Worm (Caenorhabditis elegans) whole organism, L2 larva: Measurements from ENCODE around the gene bath-23.
A peak's percentile ranks its signal among the peaks of the same experiment; 100 is the strongest.

Experiments
- C34F6.9 ChIP-seq: fragments of 150-350 bp; optimal IDR thresholded peaks from 2 replicates; lab custom pipeline; 2014; ENCODE audit warnings: missing biosample characterization, missing genetic modification characterization
- F13H6.1 ChIP-seq: sonication (generic microtip); optimal IDR thresholded peaks from 2 replicates; lab custom pipeline; 2016; ENCODE audit warnings: missing genetic modification characterization, missing compliant biosample characterization
- R02D3.7 ChIP-seq: fragments of 150-350 bp; optimal IDR thresholded peaks from 2 replicates; lab custom pipeline; 2014; ENCODE audit warnings: missing biosample characterization, missing genetic modification characterization
- Y55F3AM.14 ChIP-seq: fragments of 200-800 bp; sonication (Bioruptor generic); optimal IDR thresholded peaks from 2 replicates; lab custom pipeline; 2018; ENCODE audit warnings: mild to moderate bottlenecking, missing genetic modification characterization, missing compliant biosample characterization
- alr-1 ChIP-seq: fragments of 150-350 bp; optimal IDR thresholded peaks from 2 replicates; lab custom pipeline; 2014; ENCODE audit warnings: missing biosample characterization, missing genetic modification characterization
- ama-1 ChIP-seq: fragments of 150-350 bp; optimal IDR thresholded peaks from 2 replicates; lab custom pipeline; 2018; ENCODE audit warnings: inconsistent platforms
- ceh-16 ChIP-seq: fragments of 150-350 bp; optimal IDR thresholded peaks from 2 replicates; lab custom pipeline; 2014; ENCODE audit warnings: missing biosample characterization, missing genetic modification characterization
- ceh-82 ChIP-seq: fragments of 150-350 bp; optimal IDR thresholded peaks from 2 replicates; lab custom pipeline; 2014; ENCODE audit warnings: missing biosample characterization, missing genetic modification characterization
- crh-2 ChIP-seq: sonication (generic microtip); optimal IDR thresholded peaks from 2 replicates; lab custom pipeline; 2017; ENCODE audit warnings: missing biosample characterization, missing genetic modification characterization
- dmd-4 ChIP-seq: sonication (generic microtip); optimal IDR thresholded peaks from 2 replicates; lab custom pipeline; 2017; ENCODE audit warnings: missing biosample characterization, missing genetic modification characterization
- egl-27 ChIP-seq: sonication (generic microtip); optimal IDR thresholded peaks from 3 replicates; lab custom pipeline; 2017; ENCODE audit warnings: missing biosample characterization, missing genetic modification reagents, missing genetic modification characterization
- elt-1 ChIP-seq: fragments of 150-350 bp; optimal IDR thresholded peaks from 2 replicates; lab custom pipeline; 2014; ENCODE audit warnings: missing biosample characterization, missing genetic modification characterization
- elt-3 ChIP-seq: sonication (generic microtip); optimal IDR thresholded peaks from 2 replicates; lab custom pipeline; 2017; ENCODE audit warnings: missing biosample characterization, missing genetic modification characterization
- gmeb-1 ChIP-seq: fragments of 150-350 bp; optimal IDR thresholded peaks from 2 replicates; lab custom pipeline; 2014; ENCODE audit warnings: missing biosample characterization, missing genetic modification characterization
- lin-11 ChIP-seq: fragments of 150-350 bp; sonication (generic microtip); optimal IDR thresholded peaks from 2 replicates; lab custom pipeline; 2014; ENCODE audit warnings: missing biosample characterization, missing genetic modification characterization, inconsistent platforms, mixed read lengths
- lin-39 ChIP-seq: fragments of 150-350 bp; optimal IDR thresholded peaks from 2 replicates; lab custom pipeline; 2014; ENCODE audit warnings: missing biosample characterization, missing genetic modification reagents, missing genetic modification characterization
- lsy-2 ChIP-seq, 2 experiments: fragments of 150-350 bp in 1 of 2; sonication (generic microtip) in 1 of 2; optimal IDR thresholded peaks; 2 replicates each; lab custom pipeline; 2014 to 2017; ENCODE audit warnings: missing biosample characterization in 2 of 2, missing genetic modification characterization in 2 of 2
- mab-5 ChIP-seq: fragments of 150-350 bp; optimal IDR thresholded peaks from 2 replicates; lab custom pipeline; 2014; ENCODE audit warnings: missing biosample characterization, missing genetic modification characterization
- mbf-1 ChIP-seq: sonication (generic microtip); optimal IDR thresholded peaks from 2 replicates; lab custom pipeline; 2017; ENCODE audit warnings: missing biosample characterization, missing genetic modification characterization
- mdl-1 ChIP-seq, 2 experiments: fragments of 150-350 bp in 1 of 2; sonication (generic microtip) in 1 of 2; optimal IDR thresholded peaks; 2 replicates each; lab custom pipeline; 2017; ENCODE audit warnings: missing biosample characterization in 2 of 2, missing genetic modification characterization in 2 of 2
- nhr-10 ChIP-seq: sonication (generic microtip); optimal IDR thresholded peaks from 2 replicates; lab custom pipeline; 2017; ENCODE audit warnings: missing biosample characterization, missing genetic modification characterization
- nhr-11 ChIP-seq: fragments of 150-350 bp; optimal IDR thresholded peaks from 2 replicates; lab custom pipeline; 2014; ENCODE audit warnings: missing biosample characterization, missing genetic modification characterization
- nhr-12 ChIP-seq: fragments of 150-350 bp; optimal IDR thresholded peaks from 2 replicates; lab custom pipeline; 2014; ENCODE audit warnings: missing biosample characterization, missing genetic modification characterization
- nhr-23 ChIP-seq: fragments of 150-350 bp; optimal IDR thresholded peaks from 2 replicates; lab custom pipeline; 2014; ENCODE audit warnings: missing biosample characterization, missing genetic modification reagents, missing genetic modification characterization
- nhr-237 ChIP-seq: fragments of 150-350 bp; optimal IDR thresholded peaks from 2 replicates; lab custom pipeline; 2014; ENCODE audit warnings: missing biosample characterization, missing genetic modification characterization
- nhr-6 ChIP-seq: fragments of 150-350 bp; optimal IDR thresholded peaks from 2 replicates; lab custom pipeline; 2014; ENCODE audit warnings: missing biosample characterization, missing genetic modification characterization
- nhr-77 ChIP-seq: fragments of 150-350 bp; optimal IDR thresholded peaks from 2 replicates; lab custom pipeline; 2014; ENCODE audit warnings: missing biosample characterization, missing genetic modification characterization
- sem-4 ChIP-seq: fragments of 150-350 bp; optimal IDR thresholded peaks from 2 replicates; lab custom pipeline; 2014; ENCODE audit warnings: missing biosample characterization, missing genetic modification reagents, missing genetic modification characterization
- sma-9 ChIP-seq, 2 experiments: fragments of 150-350 bp in 1 of 2; sonication (generic microtip) in 1 of 2; optimal IDR thresholded peaks; 2 replicates each; lab custom pipeline; 2014 to 2016; ENCODE audit warnings: missing genetic modification characterization in 2 of 2, mild to moderate bottlenecking in 1 of 2, missing biosample characterization in 1 of 2, missing compliant biosample characterization in 1 of 2, missing genetic modification reagents in 1 of 2, moderate library complexity in 1 of 2
- unc-55 ChIP-seq: fragments of 150-350 bp; sonication (generic microtip); optimal IDR thresholded peaks from 3 replicates; lab custom pipeline; 2014; ENCODE audit warnings: missing biosample characterization, missing genetic modification reagents, missing genetic modification characterization
- unc-62 ChIP-seq: fragments of 150-350 bp; optimal IDR thresholded peaks from 2 replicates; lab custom pipeline; 2014; ENCODE audit warnings: missing biosample characterization, missing genetic modification reagents, missing genetic modification characterization
- zag-1 ChIP-seq: fragments of 150-350 bp; optimal IDR thresholded peaks from 2 replicates; lab custom pipeline; 2014; ENCODE audit warnings: missing biosample characterization, missing genetic modification characterization
- ztf-1 ChIP-seq: fragments of 200-800 bp; sonication (Bioruptor generic); conservative IDR thresholded peaks from 2 replicates; pipeline ENCODE4 v1.3.6; 2022; ENCODE audit warnings: missing genetic modification characterization, missing compliant biosample characterization
- ztf-11 ChIP-seq: sonication (generic microtip); optimal IDR thresholded peaks from 2 replicates; lab custom pipeline; 2017; ENCODE audit warnings: missing biosample characterization, missing genetic modification characterization
- ztf-4 ChIP-seq: fragments of 150-350 bp; optimal IDR thresholded peaks from 2 replicates; lab custom pipeline; 2014; ENCODE audit warnings: missing biosample characterization, missing genetic modification characterization

bath-23 gene

DNA sequence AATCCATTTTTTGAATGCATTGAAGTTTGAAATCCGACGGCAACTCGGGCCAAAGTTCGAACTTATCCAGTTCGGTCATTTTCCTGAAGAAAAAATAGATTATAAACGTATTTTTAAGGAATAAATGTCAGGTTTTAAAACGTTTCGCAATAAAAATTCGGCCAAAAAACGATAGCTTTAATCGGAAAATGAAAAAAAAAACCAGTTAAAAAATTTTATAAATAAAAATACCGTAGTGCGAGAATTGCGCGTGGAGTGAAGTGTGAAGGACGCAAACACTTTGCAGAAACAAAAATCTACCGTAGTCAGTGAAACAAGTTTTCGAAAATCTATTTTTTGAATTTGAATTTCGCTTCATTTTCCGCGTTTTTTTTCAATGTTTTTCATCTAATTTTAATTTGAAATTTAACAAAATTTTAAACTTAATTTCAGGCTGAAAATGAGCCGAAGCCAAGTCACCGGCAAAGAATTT lies 21.3 kb upstream of the bath-23 start, which contains the start of gene F14D2.8:
F14D2.8 (minus strand) TSS at position 51 of the 472 bp plus-strand sequence.
- no peak for TF ChIP-seq nhr-12 (tag; lab: Kevin White, UChicago)
- TF ChIP-seq zag-1 = no peak
- TF ChIP-seq dmd-4 = no peak
- TF ChIP-seq Y55F3AM.14 (GFP tag; lab: Kevin White, UChicago) = no peak
- no peak for TF ChIP-seq R02D3.7 (tag; lab: Kevin White, UChicago)
- no peak for TF ChIP-seq ztf-1
- no peak for TF ChIP-seq ama-1
- TF ChIP-seq nhr-23 (tag; lab: Kevin White, UChicago) = no peak
- no peak for TF ChIP-seq unc-55 (GFP tag; lab: Kevin White, UChicago)
- no peak for TF ChIP-seq alr-1 (tag; lab: Kevin White, UChicago)
- TF ChIP-seq F13H6.1 = no peak
- TF ChIP-seq lin-39 (tag; lab: Kevin White, UChicago) = no peak
- TF ChIP-seq nhr-10 (tag; lab: Kevin White, UChicago) = no peak
- no peak for TF ChIP-seq ztf-11 (tag; lab: Kevin White, UChicago)
- no peak for TF ChIP-seq ceh-16 (tag; lab: Kevin White, UChicago)
- TF ChIP-seq elt-3 (tag; lab: Kevin White, UChicago) = no peak

DNA sequence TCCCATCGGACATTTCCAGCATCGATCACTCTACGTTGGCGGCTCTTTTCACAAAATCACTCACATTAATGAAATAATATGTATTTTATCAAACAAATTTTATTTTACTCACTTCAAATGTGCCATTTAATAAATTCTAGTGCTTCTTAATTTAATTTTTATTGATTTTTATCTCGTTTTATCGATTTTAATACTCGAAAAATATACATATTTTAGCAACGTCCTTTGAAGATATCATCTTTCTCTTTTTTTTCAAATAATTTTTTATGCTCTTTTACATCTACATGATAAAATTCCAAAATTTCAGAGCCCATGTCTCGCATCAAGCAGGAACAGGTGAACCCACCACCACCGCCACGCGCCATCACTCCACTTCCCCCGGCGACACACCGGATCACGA lies 12.3 kb upstream of the bath-23 start, which contains the start of the genes lido-14 and bath-27:
lido-14 (plus strand) TSS at position 301 of the 400 bp plus-strand sequence.
bath-27 (plus strand) TSS at position 306 of the 400 bp plus-strand sequence.
- TF ChIP-seq ztf-4 (tag; lab: Kevin White, UChicago) = no peak
- no peak for TF ChIP-seq gmeb-1 (tag; lab: Kevin White, UChicago)
- no peak for TF ChIP-seq sem-4 (tag; lab: Kevin White, UChicago)
- TF ChIP-seq mdl-1 (tag; optimal IDR thresholded peaks at IDR 0.05; lab: Kevin White, UChicago) = no peak
- TF ChIP-seq zag-1 = no peak
- TF ChIP-seq nhr-237 (tag; lab: Kevin White, UChicago) = no peak
- TF ChIP-seq, all 48 proteins: peak for 0

DNA sequence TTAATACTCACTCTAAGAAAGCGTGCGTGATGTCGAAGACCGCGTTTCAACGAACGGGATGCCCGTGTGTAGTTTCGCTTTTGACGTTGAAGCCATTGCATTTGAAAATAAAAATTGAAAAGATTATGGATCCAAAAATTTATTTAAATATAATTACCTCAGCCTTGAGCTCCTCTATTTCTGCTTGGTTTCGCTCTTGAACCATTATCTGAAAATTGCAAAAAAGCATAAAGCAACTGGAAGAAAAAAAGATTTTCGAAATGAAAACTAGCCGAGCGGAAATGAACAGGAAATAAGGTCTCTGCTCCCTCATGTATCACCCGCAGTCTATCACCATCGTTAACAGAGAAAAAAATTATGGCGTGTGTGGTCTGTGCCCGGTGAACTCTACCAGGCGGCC lies 4.0 kb upstream of the bath-23 start, which contains the start of gene Y49F6C.6:
Y49F6C.6 (minus strand) TSS at position 101 of the 400 bp plus-strand sequence.
- TF ChIP-seq crh-2 (tag; lab: Kevin White, UChicago) (no peak), nhr-23 (tag; lab: Kevin White, UChicago) (no peak), R02D3.7 (tag; lab: Kevin White, UChicago) (no peak), F13H6.1 (no peak), nhr-6 (no peak), nhr-12 (tag; lab: Kevin White, UChicago) (no peak), C34F6.9 (tag; lab: Kevin White, UChicago) (no peak), gmeb-1 (tag; lab: Kevin White, UChicago) (no peak), ceh-82 (no peak), nhr-237 (tag; lab: Kevin White, UChicago) (no peak), lin-39 (tag; lab: Kevin White, UChicago) (no peak), alr-1 (tag; lab: Kevin White, UChicago) (no peak)
- TF ChIP-seq, all 48 proteins: peak for 0

DNA sequence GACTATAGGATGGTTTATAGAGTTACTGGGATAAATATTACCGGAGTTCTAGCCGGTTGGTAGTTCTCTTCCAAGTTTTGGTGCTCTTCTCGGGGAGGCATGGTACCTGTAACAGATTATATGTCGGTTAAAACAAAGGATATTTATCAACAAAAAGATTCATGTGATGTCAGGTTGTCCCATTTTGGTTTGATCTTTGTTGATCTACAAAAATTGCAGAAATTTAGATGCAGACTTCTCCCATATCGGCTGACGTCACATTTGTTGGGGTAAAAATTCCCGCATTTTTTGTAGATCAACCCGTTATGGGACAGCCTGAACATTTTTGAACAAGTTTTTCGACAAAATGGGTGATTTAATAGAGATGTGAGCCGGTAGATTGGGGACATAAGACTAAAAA lies 3.0 kb upstream of the bath-23 start, which contains the start of gene Y49F6C.7:
Y49F6C.7 (minus strand) TSS at position 101 of the 400 bp plus-strand sequence.
- TF ChIP-seq nhr-11 (tag; lab: Kevin White, UChicago) (no peak), nhr-10 (tag; lab: Kevin White, UChicago) (no peak), lin-39 (tag; lab: Kevin White, UChicago) (no peak), mab-5 (tag; lab: Kevin White, UChicago) (no peak), zag-1 (no peak), sma-9 (GFP tag; optimal IDR thresholded peaks at IDR 0.05; lab: Kevin White, UChicago) (no peak), sma-9 (tag; optimal IDR thresholded peaks at IDR 0.05; lab: Kevin White, UChicago) (no peak), unc-62 (GFP tag; lab: Kevin White, UChicago) (no peak), elt-1 (no peak), mbf-1 (tag; lab: Kevin White, UChicago) (no peak), lin-11 (tag; lab: Kevin White, UChicago) (no peak), egl-27 (tag; lab: Kevin White, UChicago) (no peak), ceh-16 (tag; lab: Kevin White, UChicago) (no peak), mdl-1 (tag; optimal IDR thresholded peaks at IDR 0.05; lab: Kevin White, UChicago) (no peak), nhr-77 (no peak), ceh-82 (no peak)

DNA sequence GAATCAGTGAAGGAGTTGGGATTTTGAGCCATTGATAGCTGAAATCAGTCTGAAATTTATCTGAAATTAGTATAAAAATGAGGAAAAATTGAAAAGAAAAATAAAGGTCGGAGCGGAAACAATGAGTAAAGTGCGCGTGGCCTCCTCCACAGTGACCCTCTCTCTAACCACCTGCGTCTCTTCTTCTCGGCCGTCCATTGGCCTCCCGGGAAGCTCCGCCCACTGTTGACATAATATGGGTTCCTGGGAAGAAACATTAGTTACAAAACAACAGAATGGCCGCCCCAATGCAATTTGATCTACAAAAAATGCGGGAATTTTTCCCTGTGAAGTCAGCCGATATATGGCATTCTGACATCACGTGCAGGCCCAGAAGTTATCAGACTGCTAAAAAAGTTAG lies 1.0 kb upstream of the bath-23 start, which contains the start of gene Y49F6C.8:
Y49F6C.8 (minus strand) TSS at position 51 of the 400 bp plus-strand sequence.
- TF ChIP-seq unc-62 (GFP tag; lab: Kevin White, UChicago) (no peak), dmd-4 (no peak), lsy-2 (tag; optimal IDR thresholded peaks at IDR 0.05; lab: Kevin White, UChicago) (peak in 1 of 2 experiments; percentile 41)
- TF ChIP-seq, all 48 proteins: peak for 1
